Worm (Caenorhabditis elegans): ENCODE results near the gene dcaf-1.
A peak's percentile ranks its signal among the peaks of the same experiment; 100 is the strongest.

The dcaf-1 gene

DNA sequence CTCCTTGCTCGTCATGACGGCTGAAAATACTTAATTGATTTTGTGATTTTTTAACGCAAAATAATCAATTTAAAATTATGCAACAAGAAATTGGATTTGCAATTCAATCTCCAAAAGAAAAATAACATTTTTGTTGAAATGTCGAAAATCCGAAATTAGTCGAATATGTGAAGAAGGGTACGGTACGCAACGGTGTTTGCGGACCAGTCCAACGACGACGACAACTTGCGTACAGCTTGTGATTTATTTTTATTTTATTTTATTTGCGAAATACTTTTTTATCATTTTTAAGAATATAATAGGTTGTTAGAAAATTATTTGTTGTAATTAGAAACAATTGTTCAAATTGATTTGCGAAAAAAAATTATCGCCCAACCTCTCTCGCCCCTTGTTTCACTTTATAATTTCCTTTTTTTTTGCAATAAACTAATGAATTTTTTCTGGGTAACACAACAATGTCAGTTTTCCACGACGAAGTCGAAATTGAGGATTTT lies at the start of gene dcaf-1, which contains the start of gene dph-3:
Gene dcaf-1 (minus strand): TSS at position 20 of the 494 bp plus-strand sequence.
Gene dph-3 (plus strand): TSS at position 444 of the 494 bp plus-strand sequence.
- TF ChIP-seq pros-1 (tag; optimal IDR thresholded peaks at IDR 0.05) (no peak), odd-2 (tag; optimal IDR thresholded peaks at IDR 0.05) (no peak), ceh-22 (tag; optimal IDR thresholded peaks at IDR 0.05) (no peak), nfya-1 (tag; optimal IDR thresholded peaks at IDR 0.05) (peak; percentile 10), sdc-2 (tag; optimal IDR thresholded peaks at IDR 0.05) (no peak), gmeb-2 (tag; optimal IDR thresholded peaks at IDR 0.05) (no peak), unc-42 (tag; optimal IDR thresholded peaks at IDR 0.05) (peak; percentile 11)

- no peak for TF ChIP-seq ttx-3 (tag; optimal IDR thresholded peaks at IDR 0.05)
- TF ChIP-seq hlh-13 (GFP tag; optimal IDR thresholded peaks at IDR 0.05), result no peak
- TF ChIP-seq ceh-48 (tag; optimal IDR thresholded peaks at IDR 0.05), result no peak
- TF ChIP-seq fax-1 (tag; optimal IDR thresholded peaks at IDR 0.05), result no peak
- no peak for TF ChIP-seq nfya-1 (tag; optimal IDR thresholded peaks at IDR 0.05)
- no peak for TF ChIP-seq ceh-24 (tag; optimal IDR thresholded peaks at IDR 0.05)
- TF ChIP-seq fkh-6 (tag; optimal IDR thresholded peaks at IDR 0.05), result no peak
Measured at ce11 chrIV:9755713-9756112, 49.2 kb upstream of the dcaf-1 start.

- TF ChIP-seq ceh-19 (GFP tag; optimal IDR thresholded peaks at IDR 0.05) (no peak), tbx-2 (tag; optimal IDR thresholded peaks at IDR 0.05) (no peak), ceh-2 (tag; optimal IDR thresholded peaks at IDR 0.05) (no peak), Y22D7AL.16 (tag; optimal IDR thresholded peaks at IDR 0.05) (no peak), hlh-15 (tag; optimal IDR thresholded peaks at IDR 0.05) (no peak), elt-2 (tag; optimal IDR thresholded peaks at IDR 0.05) (no peak), dve-1 (tag; optimal IDR thresholded peaks at IDR 0.05) (no peak), sox-2 (GFP tag; IDR thresholded peaks at IDR 0.05) (no peak), ceh-30 (tag; optimal IDR thresholded peaks at IDR 0.05) (no peak), C38D4.7 (GFP tag; optimal IDR thresholded peaks at IDR 0.05) (no peak), nfya-1 (tag; optimal IDR thresholded peaks at IDR 0.05) (no peak), lim-6 (tag; optimal IDR thresholded peaks at IDR 0.05) (no peak), ceh-31 (tag; optimal IDR thresholded peaks at IDR 0.05) (no peak), fax-1 (tag; optimal IDR thresholded peaks at IDR 0.05) (no peak), ceh-14 (tag; optimal IDR thresholded peaks at IDR 0.05) (no peak), nhr-11 (tag; optimal IDR thresholded peaks at IDR 0.05) (no peak), nhr-232 (tag; optimal IDR thresholded peaks at IDR 0.05) (no peak), unc-3 (GFP tag; conservative IDR thresholded peaks at IDR 0.05) (no peak), unc-3 (tag; optimal IDR thresholded peaks at IDR 0.05) (no peak), ahr-1 (tag; optimal IDR thresholded peaks at IDR 0.05) (no peak)
Measured at ce11 chrIV:9748342-9748741, 41.8 kb upstream of the dcaf-1 start, which contains the start of gene C28D4.8. C28D4.8 (minus strand) TSS chrIV:9748442.

DNA sequence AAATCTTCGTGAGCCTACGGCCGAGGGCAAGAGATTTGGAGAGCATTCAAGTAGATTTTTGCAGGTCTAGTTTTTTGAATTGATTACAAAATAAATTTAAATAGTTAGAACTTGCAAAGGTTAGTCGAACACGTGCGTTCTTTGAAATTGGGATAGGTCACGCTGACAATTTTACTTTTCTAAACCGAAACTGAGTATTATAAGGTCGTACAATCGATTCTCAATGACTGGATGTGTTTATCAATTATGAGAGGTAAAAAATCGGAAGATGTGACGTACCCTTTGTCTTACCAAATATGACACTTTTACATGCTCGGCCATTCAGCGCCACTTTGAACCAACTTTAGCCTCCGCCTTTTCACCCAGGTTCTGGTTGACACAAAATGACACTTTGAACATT lies 40.2 kb upstream of the dcaf-1 start, which contains the start of gene C28D4.5:
Gene C28D4.5 (minus strand): TSS at position 101 of the 400 bp plus-strand sequence.
- no peak for TF ChIP-seq ceh-19 (GFP tag; optimal IDR thresholded peaks at IDR 0.05)
- no peak for TF ChIP-seq elt-2 (tag; optimal IDR thresholded peaks at IDR 0.05)
- no peak for TF ChIP-seq lim-6 (tag; optimal IDR thresholded peaks at IDR 0.05)
- TF ChIP-seq tbx-2 (tag; optimal IDR thresholded peaks at IDR 0.05), result no peak
- TF ChIP-seq pros-1 (tag; optimal IDR thresholded peaks at IDR 0.05), result no peak
- TF ChIP-seq hlh-15 (tag; optimal IDR thresholded peaks at IDR 0.05), result no peak
- no peak for TF ChIP-seq hlh-6 (tag; optimal IDR thresholded peaks at IDR 0.05)

DNA sequence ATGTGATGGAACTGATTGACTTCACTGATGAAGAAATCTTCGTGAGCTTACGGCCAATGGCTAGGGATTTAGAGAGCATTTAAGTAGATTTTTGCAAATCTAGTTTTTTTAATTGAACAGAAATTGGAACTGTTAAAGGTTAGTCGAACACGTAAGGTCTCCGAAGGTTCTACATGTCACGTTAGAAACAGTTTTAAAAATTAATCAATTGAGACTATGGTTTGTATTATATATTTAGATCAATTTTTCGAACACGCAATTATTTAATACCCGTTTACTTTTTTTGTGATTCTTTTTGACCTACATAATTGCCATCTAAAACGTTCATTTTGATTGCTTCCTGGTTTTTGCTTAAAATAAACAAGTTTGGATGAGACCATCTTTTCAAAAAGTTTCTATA lies 38.4 kb upstream of the dcaf-1 start, which contains the start of gene C28D4.4:
Gene C28D4.4 (minus strand): TSS at position 101 of the 400 bp plus-strand sequence.
- no peak for TF ChIP-seq C38D4.7 (GFP tag; optimal IDR thresholded peaks at IDR 0.05)
- TF ChIP-seq unc-42 (tag; optimal IDR thresholded peaks at IDR 0.05), result no peak
- no peak for TF ChIP-seq Y22D7AL.16 (tag; optimal IDR thresholded peaks at IDR 0.05)
- no peak for TF ChIP-seq mec-3 (tag; optimal IDR thresholded peaks at IDR 0.05; ENCODE audit: borderline replicate concordance)
- no peak for TF ChIP-seq T23F11.4 (GFP tag; optimal IDR thresholded peaks at IDR 0.05)
- no peak for TF ChIP-seq hlh-15 (tag; optimal IDR thresholded peaks at IDR 0.05)
- no peak for TF ChIP-seq fkh-10 (GFP tag; optimal IDR thresholded peaks at IDR 0.05)
- TF ChIP-seq pag-3 (tag; optimal IDR thresholded peaks at IDR 0.05; ENCODE audit: borderline replicate concordance), result no peak
- TF ChIP-seq ahr-1 (tag; optimal IDR thresholded peaks at IDR 0.05), result no peak
- TF ChIP-seq ceh-9 (tag; optimal IDR thresholded peaks at IDR 0.05), result no peak
- TF ChIP-seq unc-55 (GFP tag; optimal IDR thresholded peaks at IDR 0.05), result no peak
- TF ChIP-seq madf-2 (tag; optimal IDR thresholded peaks at IDR 0.05), result no peak
